Fruit fly (Drosophila melanogaster) whole organism, embryonic: ENCODE data around the gene SppL.

Source experiments
- Aef1 ChIP-seq: fragments of 200-800 bp; sonication (Bioruptor generic); IDR thresholded peaks from 3 replicates; pipeline ENCODE4 v1.3.6; 2022; ENCODE audit warnings: missing biosample characterization, missing genetic modification characterization
- Antp ChIP-seq: fragments of 200-800 bp; sonication (Bioruptor generic); optimal IDR thresholded peaks from 3 replicates; lab custom pipeline; 2016; ENCODE audit warnings: missing biosample characterization, missing genetic modification characterization
- Atf6 ChIP-seq: fragments of 200-800 bp; sonication (Bioruptor generic); IDR thresholded peaks from 2 replicates; pipeline ENCODE4 v1.3.6; 2022; ENCODE audit warnings: missing biosample characterization, missing genetic modification characterization
- B-H2 ChIP-seq: fragments of 200-800 bp; sonication (Bioruptor generic); optimal IDR thresholded peaks from 2 replicates; lab custom pipeline; 2018; ENCODE audit warnings: missing biosample characterization, mild to moderate bottlenecking, missing genetic modification characterization
- BtbVII ChIP-seq: fragments of 200-800 bp; sonication (Bioruptor generic); optimal IDR thresholded peaks from 3 replicates; lab custom pipeline; 2017; ENCODE audit warnings: missing biosample characterization, mild to moderate bottlenecking, missing genetic modification characterization
- CG11247 ChIP-seq: fragments of 200-800 bp; sonication (Bioruptor generic); IDR thresholded peaks from 2 replicates; pipeline ENCODE4 v1.3.6; 2022; ENCODE audit warnings: missing biosample characterization, missing genetic modification characterization
- CG11398 ChIP-seq: fragments of 200-800 bp; sonication (Bioruptor generic); optimal IDR thresholded peaks from 2 replicates; lab custom pipeline; 2016; ENCODE audit warnings: missing biosample characterization, missing genetic modification characterization
- CG12071 ChIP-seq: fragments of 200-800 bp; sonication (Bioruptor generic); optimal IDR thresholded peaks from 3 replicates; lab custom pipeline; 2018; ENCODE audit warnings: missing biosample characterization, mild to moderate bottlenecking, missing genetic modification characterization
- CG13624 ChIP-seq: fragments of 200-800 bp; sonication (Bioruptor generic); optimal IDR thresholded peaks from 2 replicates; lab custom pipeline; 2016; ENCODE audit warnings: missing biosample characterization, missing genetic modification characterization
- CG14050 ChIP-seq: fragments of 200-800 bp; sonication (Bioruptor generic); IDR thresholded peaks from 3 replicates; pipeline ENCODE4 v1.3.6; 2022; ENCODE audit warnings: missing biosample characterization, missing genetic modification characterization
- CG17359 ChIP-seq: fragments of 200-800 bp; sonication (Bioruptor generic); optimal IDR thresholded peaks from 3 replicates; lab custom pipeline; 2018; ENCODE audit warnings: missing biosample characterization, mild to moderate bottlenecking, missing genetic modification characterization, moderate library complexity
- CG17361 ChIP-seq: fragments of 200-800 bp; sonication (Bioruptor generic); IDR thresholded peaks from 3 replicates; pipeline ENCODE4 v1.3.6; 2022; ENCODE audit warnings: missing biosample characterization, missing genetic modification characterization
- CG18764 ChIP-seq: fragments of 200-800 bp; sonication (Bioruptor generic); optimal IDR thresholded peaks from 3 replicates; lab custom pipeline; 2016; ENCODE audit warnings: missing biosample characterization, missing genetic modification characterization
- CG33557 ChIP-seq: fragments of 200-800 bp; sonication (Bioruptor generic); optimal IDR thresholded peaks from 2 replicates; lab custom pipeline; 2019; ENCODE audit warnings: missing biosample characterization, mild to moderate bottlenecking, missing genetic modification characterization, moderate library complexity
- CG43689 ChIP-seq: fragments of 200-800 bp; sonication (Bioruptor generic); IDR thresholded peaks from 2 replicates; pipeline ENCODE4 v1.3.6; 2022; ENCODE audit warnings: missing biosample characterization, missing genetic modification characterization
- CG6683 ChIP-seq: fragments of 200-800 bp; sonication (Bioruptor generic); optimal IDR thresholded peaks from 2 replicates; lab custom pipeline; 2017; ENCODE audit warnings: missing biosample characterization, mild to moderate bottlenecking, missing genetic modification characterization, missing genetic modification reagents
- CkIIα-i1 ChIP-seq: fragments of 200-800 bp; sonication (Bioruptor generic); IDR thresholded peaks from 2 replicates; pipeline ENCODE4 v1.3.6; 2022; ENCODE audit warnings: missing biosample characterization, missing genetic modification characterization
- Deaf1 ChIP-seq: fragments of 200-800 bp; optimal IDR thresholded peaks from 3 replicates; lab custom pipeline; 2019; ENCODE audit warnings: missing biosample characterization, mild to moderate bottlenecking, missing genetic modification characterization, moderate library complexity
- Dref ChIP-seq: fragments of 200-800 bp; sonication (Bioruptor generic); IDR thresholded peaks from 2 replicates; pipeline ENCODE4 v1.3.6; 2022; ENCODE audit warnings: missing biosample characterization, missing genetic modification characterization
- Fer1 ChIP-seq: fragments of 200-800 bp; sonication (Bioruptor generic); optimal IDR thresholded peaks from 2 replicates; lab custom pipeline; 2017; ENCODE audit warnings: missing biosample characterization, mild to moderate bottlenecking, missing genetic modification characterization
- Lpt ChIP-seq: fragments of >200 bp; optimal IDR thresholded peaks from 2 replicates; lab custom pipeline; 2018; ENCODE audit warnings: missing biosample characterization, missing genetic modification characterization
- Mrtf ChIP-seq: fragments of 200-800 bp; sonication (Bioruptor generic); IDR thresholded peaks from 3 replicates; pipeline ENCODE4 v1.3.6; 2022; ENCODE audit warnings: missing biosample characterization, missing genetic modification characterization
- Ravus ChIP-seq: fragments of 200-800 bp; sonication (Bioruptor generic); IDR thresholded peaks from 2 replicates; pipeline ENCODE4 v1.3.6; 2022; ENCODE audit warnings: missing biosample characterization, missing genetic modification characterization
- Rfx ChIP-seq: fragments of 200-800 bp; sonication (Bioruptor generic); IDR thresholded peaks from 2 replicates; pipeline ENCODE4 v1.3.6; 2022; ENCODE audit warnings: missing biosample characterization, missing genetic modification characterization
- Sry-β ChIP-seq: fragments of 200-800 bp; sonication (Bioruptor generic); optimal IDR thresholded peaks from 2 replicates; lab custom pipeline; 2018; ENCODE audit warnings: missing biosample characterization, mild to moderate bottlenecking, missing genetic modification characterization, moderate library complexity
- al ChIP-seq: fragments of 200-800 bp; sonication (Bioruptor generic); IDR thresholded peaks from 2 replicates; pipeline ENCODE4 v1.3.6; 2022; ENCODE audit warnings: missing biosample characterization, missing genetic modification characterization
- ap ChIP-seq: fragments of 200-800 bp; sonication (Bioruptor generic); IDR thresholded peaks from 2 replicates; pipeline ENCODE4 v1.3.6; 2022; ENCODE audit warnings: missing biosample characterization, missing genetic modification characterization
- corto ChIP-seq: fragments of 200-800 bp; sonication (Bioruptor generic); optimal IDR thresholded peaks from 2 replicates; lab custom pipeline; 2016; ENCODE audit warnings: missing biosample characterization, mild to moderate bottlenecking, missing genetic modification characterization, moderate library complexity
- croc ChIP-seq: fragments of 200-800 bp; sonication (Bioruptor generic); conservative IDR thresholded peaks from 3 replicates; pipeline ENCODE4 v1.3.6; 2022; ENCODE audit warnings: missing biosample characterization, missing genetic modification characterization
- dysf ChIP-seq: fragments of 200-800 bp; sonication (Bioruptor generic); IDR thresholded peaks from 3 replicates; pipeline ENCODE4 v1.3.6; 2022; ENCODE audit warnings: missing biosample characterization, missing genetic modification characterization
- fd64A ChIP-seq: fragments of 200-800 bp; sonication (Bioruptor generic); optimal IDR thresholded peaks from 3 replicates; lab custom pipeline; 2018; ENCODE audit warnings: missing biosample characterization, mild to moderate bottlenecking, missing genetic modification characterization
- grau ChIP-seq: fragments of 200-800 bp; optimal IDR thresholded peaks from 3 replicates; lab custom pipeline; 2019; ENCODE audit warnings: missing biosample characterization, mild to moderate bottlenecking, missing genetic modification characterization, moderate library complexity
- lbe ChIP-seq: fragments of 200-800 bp; sonication (Bioruptor generic); optimal IDR thresholded peaks from 2 replicates; lab custom pipeline; 2016; ENCODE audit warnings: missing biosample characterization, mild to moderate bottlenecking, missing genetic modification characterization
- nerfin-1 ChIP-seq: fragments of 200-800 bp; sonication (Bioruptor generic); optimal IDR thresholded peaks from 3 replicates; lab custom pipeline; 2019; ENCODE audit warnings: missing biosample characterization, mild to moderate bottlenecking, missing genetic modification characterization, moderate library complexity
- sd ChIP-seq: fragments of 200-800 bp; sonication (Bioruptor generic); optimal IDR thresholded peaks from 3 replicates; lab custom pipeline; 2018; ENCODE audit warnings: missing biosample characterization, mild to moderate bottlenecking, missing genetic modification characterization, moderate library complexity
- sima ChIP-seq: fragments of 200-800 bp; sonication (Bioruptor generic); optimal IDR thresholded peaks from 2 replicates; lab custom pipeline; 2016; ENCODE audit warnings: missing biosample characterization, missing genetic modification characterization
- slbo ChIP-seq: fragments of 200-800 bp; sonication (Bioruptor generic); IDR thresholded peaks from 2 replicates; pipeline ENCODE4 v1.3.6; 2022; ENCODE audit warnings: missing biosample characterization, missing genetic modification characterization
- stwl ChIP-seq: fragments of 200-800 bp; sonication (Bioruptor generic); optimal IDR thresholded peaks from 3 replicates; lab custom pipeline; 2018; ENCODE audit warnings: missing biosample characterization, mild to moderate bottlenecking, missing genetic modification characterization, moderate library complexity
- twi ChIP-seq: fragments of 200-800 bp; optimal IDR thresholded peaks from 2 replicates; lab custom pipeline; 2019; ENCODE audit warnings: missing biosample characterization, mild to moderate bottlenecking, missing genetic modification characterization, moderate library complexity

The SppL gene

dm6 chr3R:25893272-25893671 lies 11.5 kb downstream of the SppL start, which contains the start of gene CG5913 (continued):
- TF ChIP-seq Ravus (no peak), CkIIα-i1 (GFP tag; lab: Robert Waterston, UW) (no peak), dysf (GFP tag; lab: Robert Waterston, UW) (no peak), CG6683 (GFP tag; lab: Kevin White, UChicago) (no peak), nerfin-1 (tag; lab: Kevin White, UChicago) (no peak), CG18764 (GFP tag; lab: Kevin White, UChicago) (no peak), lbe (GFP tag; lab: Kevin White, UChicago) (no peak), slbo (GFP tag; lab: Robert Waterston, UW) (no peak), sd (tag; lab: Kevin White, UChicago) (no peak), ap (no peak), grau (tag; lab: Kevin White, UChicago) (no peak), twi (no peak), stwl (tag; lab: Kevin White, UChicago) (peak; percentile 94), CG17359 (tag; lab: Kevin White, UChicago) (no peak), Dref (GFP tag; lab: Robert Waterston, UW) (0 out of 2 replicates have a peak, but pooled peaks have one; percentile 32), sima (no peak), Sry-β (GFP tag; lab: Kevin White, UChicago) (peak; percentile 72)

dm6 chr3R:25895522-25895921 lies 13.7 kb downstream of the SppL start, which contains the start of gene Sodq:
TSS of gene Sodq (plus strand) at chr3R:25895822.
- TF ChIP-seq CG11398 (no peak), CG17361 (GFP tag; lab: Robert Waterston, UW) (no peak), Atf6 (GFP tag; lab: Robert Waterston, UW) (no peak), B-H2 (GFP tag; lab: Kevin White, UChicago) (no peak), CG43689 (GFP tag; lab: Robert Waterston, UW) (no peak), CG11247 (GFP tag; lab: Robert Waterston, UW) (no peak), Fer1 (GFP tag; lab: Kevin White, UChicago) (no peak), corto (GFP tag; lab: Kevin White, UChicago) (no peak)

DNA sequence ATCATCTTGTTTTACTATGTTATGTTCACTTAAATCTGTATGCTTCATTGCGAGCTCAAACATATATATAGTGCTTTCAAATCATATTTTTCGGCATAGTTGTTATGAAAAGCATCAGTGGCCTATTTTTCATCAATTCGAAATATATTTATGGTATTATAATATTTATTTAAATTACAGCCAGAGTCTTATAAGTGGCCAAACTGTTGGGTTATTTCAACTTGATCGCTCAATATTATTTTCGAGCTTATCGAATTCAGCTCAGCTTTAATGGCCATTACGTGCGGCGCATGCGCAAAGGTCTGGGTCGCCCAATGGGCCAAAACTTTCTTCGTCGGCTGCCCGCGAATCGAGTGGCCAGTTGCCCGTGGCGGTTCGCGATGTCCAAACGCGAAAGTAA lies 15.4 kb downstream of the SppL start, which contains the start of gene Mco3:
Mco3 (plus strand) TSS at position 301 of the 400 bp plus-strand sequence.
- no peak for TF ChIP-seq Mrtf (GFP tag; lab: Robert Waterston, UW)
- TF ChIP-seq Antp (GFP tag; lab: Kevin White, UChicago): no peak
- no peak for TF ChIP-seq croc (GFP tag; lab: Robert Waterston, UW)
- TF ChIP-seq CG33557 (GFP tag; lab: Kevin White, UChicago): no peak
- no peak for TF ChIP-seq Rfx
- TF ChIP-seq Aef1 (GFP tag; lab: Robert Waterston, UW): no peak
- no peak for TF ChIP-seq CG14050 (GFP tag; lab: Robert Waterston, UW)
- TF ChIP-seq CG13624 (GFP tag; lab: Kevin White, UChicago): no peak
- no peak for TF ChIP-seq BtbVII (GFP tag; lab: Kevin White, UChicago)
- TF ChIP-seq fd64A (GFP tag; lab: Kevin White, UChicago): no peak
- TF ChIP-seq Lpt (GFP tag; lab: Kevin White, UChicago): no peak
- TF ChIP-seq Deaf1: no peak
- no peak for TF ChIP-seq CG12071 (GFP tag; lab: Kevin White, UChicago)
- TF ChIP-seq al: no peak
